Fruit fly (Drosophila melanogaster) whole organism, embryonic: ENCODE measurements around the gene CG2818.

Experiments used
- ATbp ChIP-seq: fragments of 200-800 bp; sonication (Bioruptor generic); optimal IDR thresholded peaks from 2 replicates; lab custom pipeline; 2017; ENCODE audit warnings: missing biosample characterization, mild to moderate bottlenecking, missing genetic modification characterization, missing genetic modification reagents
- BtbVII ChIP-seq: fragments of 200-800 bp; sonication (Bioruptor generic); optimal IDR thresholded peaks from 3 replicates; lab custom pipeline; 2017; ENCODE audit warnings: missing biosample characterization, mild to moderate bottlenecking, missing genetic modification characterization
- CG10654 ChIP-seq: fragments of 200-800 bp; sonication (Bioruptor generic); optimal IDR thresholded peaks from 2 replicates; lab custom pipeline; 2016; ENCODE audit warnings: missing biosample characterization, missing genetic modification characterization
- CG10959 ChIP-seq: fragments of 200-800 bp; sonication (Bioruptor generic); IDR thresholded peaks from 2 replicates; pipeline ENCODE4 v1.3.6; 2022; ENCODE audit warnings: missing biosample characterization, missing genetic modification characterization
- CG12104 ChIP-seq: fragments of 200-800 bp; sonication (Bioruptor generic); optimal IDR thresholded peaks from 3 replicates; lab custom pipeline; 2016; ENCODE audit warnings: missing biosample characterization, missing genetic modification characterization
- CG12299 ChIP-seq: fragments of 200-800 bp; sonication (Bioruptor generic); optimal IDR thresholded peaks from 2 replicates; lab custom pipeline; 2018; ENCODE audit warnings: missing biosample characterization, mild to moderate bottlenecking, missing genetic modification characterization
- CG12391 ChIP-seq: fragments of 200-800 bp; sonication (Bioruptor generic); optimal IDR thresholded peaks from 3 replicates; lab custom pipeline; 2018; ENCODE audit warnings: missing biosample characterization, mild to moderate bottlenecking, missing genetic modification characterization, moderate library complexity
- CG1832 ChIP-seq: fragments of 200-800 bp; sonication (Bioruptor generic); optimal IDR thresholded peaks from 2 replicates; lab custom pipeline; 2017; ENCODE audit warnings: missing biosample characterization, mild to moderate bottlenecking, missing genetic modification characterization, inconsistent platforms
- CG18619 ChIP-seq: fragments of 200-800 bp; sonication (Bioruptor generic); optimal IDR thresholded peaks from 3 replicates; lab custom pipeline; 2017; ENCODE audit warnings: missing biosample characterization, mild to moderate bottlenecking, missing genetic modification characterization
- CG30403 ChIP-seq: fragments of 200-800 bp; sonication (Bioruptor generic); optimal IDR thresholded peaks from 3 replicates; lab custom pipeline; 2016; ENCODE audit warnings: missing biosample characterization, missing genetic modification characterization
- CG30431 ChIP-seq: fragments of 200-800 bp; sonication (Bioruptor generic); optimal IDR thresholded peaks from 2 replicates; lab custom pipeline; 2017; ENCODE audit warnings: missing biosample characterization, missing genetic modification characterization
- CG3726 ChIP-seq: fragments of 200-800 bp; sonication (Bioruptor generic); IDR thresholded peaks from 3 replicates; pipeline ENCODE4, ENCODE4 v1.3.6; 2022; ENCODE audit warnings: missing biosample characterization, missing genetic modification characterization
- CG4424 ChIP-seq: fragments of 200-800 bp; sonication (Bioruptor generic); optimal IDR thresholded peaks from 3 replicates; lab custom pipeline; 2016; ENCODE audit warnings: missing biosample characterization, missing genetic modification characterization
- CG4854 ChIP-seq: fragments of 200-800 bp; sonication (Bioruptor generic); optimal IDR thresholded peaks from 2 replicates; lab custom pipeline; 2016; ENCODE audit warnings: missing biosample characterization, missing genetic modification characterization, inconsistent platforms
- CG5953 ChIP-seq: fragments of 200-800 bp; sonication (Bioruptor generic); IDR thresholded peaks from 2 replicates; pipeline ENCODE4 v1.3.6; 2022; ENCODE audit warnings: missing biosample characterization, missing genetic modification characterization
- CG7271 ChIP-seq: fragments of 200-800 bp; sonication (Bioruptor generic); optimal IDR thresholded peaks from 2 replicates; lab custom pipeline; 2018; ENCODE audit warnings: missing biosample characterization, mild to moderate bottlenecking, missing genetic modification characterization, moderate library complexity
- CG7928 ChIP-seq: fragments of 200-800 bp; sonication (Bioruptor generic); optimal IDR thresholded peaks from 2 replicates; lab custom pipeline; 2017; ENCODE audit warnings: missing biosample characterization, mild to moderate bottlenecking, missing genetic modification characterization
- CG8281 ChIP-seq: fragments of 200-800 bp; sonication (Bioruptor generic); optimal IDR thresholded peaks from 2 replicates; lab custom pipeline; 2018; ENCODE audit warnings: missing biosample characterization, mild to moderate bottlenecking, missing genetic modification characterization, moderate library complexity
- CG8359 ChIP-seq: fragments of 200-800 bp; sonication (Bioruptor generic); optimal IDR thresholded peaks from 2 replicates; lab custom pipeline; 2017; ENCODE audit warnings: missing biosample characterization, mild to moderate bottlenecking, missing genetic modification characterization, borderline replicate concordance
- Dfd ChIP-seq, 2 experiments: fragments of >200 bp; optimal IDR thresholded peaks; 2 replicates each; lab custom pipeline; 2017; ENCODE audit warnings: missing biosample characterization in 2 of 2, missing genetic modification characterization in 2 of 2
- Dip2 ChIP-seq: fragments of 200-800 bp; sonication (Bioruptor generic); IDR thresholded peaks from 2 replicates; pipeline ENCODE4 v1.3.6; 2022; ENCODE audit warnings: missing biosample characterization, missing genetic modification characterization
- GATAe ChIP-seq: fragments of 200-800 bp; sonication (Bioruptor generic); conservative IDR thresholded peaks from 2 replicates; pipeline ENCODE4 v1.3.6; 2022; ENCODE audit warnings: missing biosample characterization, missing genetic modification characterization
- Lim3 ChIP-seq: fragments of 200-800 bp; sonication (Bioruptor generic); IDR thresholded peaks from 2 replicates; pipeline ENCODE4 v1.3.6; 2022; ENCODE audit warnings: missing biosample characterization, missing genetic modification characterization
- Myb ChIP-seq: fragments of 200-800 bp; sonication (Bioruptor generic); optimal IDR thresholded peaks from 2 replicates; lab custom pipeline; 2016; ENCODE audit warnings: missing biosample characterization, missing genetic modification characterization
- Oaz ChIP-seq: fragments of 200-800 bp; sonication (Bioruptor generic); IDR thresholded peaks from 2 replicates; pipeline ENCODE4 v1.3.6; 2022; ENCODE audit warnings: missing biosample characterization, missing genetic modification characterization
- Optix ChIP-seq: fragments of 200-800 bp; sonication (Bioruptor generic); IDR thresholded peaks from 3 replicates; pipeline ENCODE4 v1.3.6; 2022; ENCODE audit warnings: missing biosample characterization, missing genetic modification characterization
- Sox100B ChIP-seq: fragments of 200-800 bp; sonication (Bioruptor generic); optimal IDR thresholded peaks from 3 replicates; lab custom pipeline; 2018; ENCODE audit warnings: missing biosample characterization, mild to moderate bottlenecking, missing genetic modification characterization
- Spps ChIP-seq: fragments of 200-800 bp; sonication (Bioruptor generic); optimal IDR thresholded peaks from 2 replicates; lab custom pipeline; 2018; ENCODE audit warnings: missing biosample characterization, mild to moderate bottlenecking, missing genetic modification characterization
- aop ChIP-seq: fragments of 200-800 bp; sonication (Bioruptor generic); IDR thresholded peaks from 2 replicates; pipeline ENCODE4 v1.3.6; 2022; ENCODE audit warnings: missing biosample characterization, missing genetic modification characterization
- cad ChIP-seq: fragments of >200 bp; optimal IDR thresholded peaks from 2 replicates; lab custom pipeline; 2017; ENCODE audit warnings: missing biosample characterization, missing genetic modification characterization
- dmrt11E ChIP-seq: fragments of 200-800 bp; sonication (Bioruptor generic); optimal IDR thresholded peaks from 3 replicates; lab custom pipeline; 2018; ENCODE audit warnings: missing biosample characterization, mild to moderate bottlenecking, missing genetic modification characterization, moderate library complexity
- dmrt99B ChIP-seq: fragments of 200-800 bp; sonication (Bioruptor generic); optimal IDR thresholded peaks from 2 replicates; lab custom pipeline; 2018; ENCODE audit warnings: missing biosample characterization, mild to moderate bottlenecking, missing genetic modification characterization, moderate library complexity
- ems ChIP-seq: fragments of 200-800 bp; sonication (Bioruptor generic); optimal IDR thresholded peaks from 3 replicates; lab custom pipeline; 2016; ENCODE audit warnings: missing biosample characterization, missing genetic modification characterization
- fd102C ChIP-seq: fragments of 200-800 bp; sonication (Bioruptor generic); optimal IDR thresholded peaks from 2 replicates; lab custom pipeline; 2018; ENCODE audit warnings: missing biosample characterization, mild to moderate bottlenecking, missing genetic modification characterization, moderate library complexity
- fru ChIP-seq: fragments of >200 bp; optimal IDR thresholded peaks from 2 replicates; lab custom pipeline; 2017
- ham ChIP-seq: fragments of 200-800 bp; sonication (Bioruptor generic); IDR thresholded peaks from 2 replicates; pipeline ENCODE4 v1.3.6; 2022; ENCODE audit warnings: missing biosample characterization, missing genetic modification characterization
- hb ChIP-seq: fragments of 200-800 bp; sonication (Bioruptor generic); IDR thresholded peaks from 3 replicates; pipeline ENCODE4 v1.3.6; 2022; ENCODE audit warnings: missing biosample characterization, missing genetic modification characterization; ENCODE audit not compliant: partially characterized antibody
- hkb ChIP-seq, 2 experiments: fragments of 200-800 bp in 1 of 2; fragments of >200 bp in 1 of 2; sonication (Bioruptor generic) in 1 of 2; IDR thresholded peaks in 1 of 2; optimal IDR thresholded peaks in 1 of 2; 2 replicates each; pipeline versions ENCODE4 v1.3.6 to Lab custom; 2017 to 2022; ENCODE audit warnings: missing biosample characterization in 1 of 2, missing genetic modification characterization in 1 of 2
- kni ChIP-seq: fragments of 200-800 bp; sonication (Bioruptor generic); optimal IDR thresholded peaks from 3 replicates; lab custom pipeline; 2017; ENCODE audit warnings: mild to moderate bottlenecking, missing biosample characterization, missing genetic modification reagents, missing genetic modification characterization
- mld ChIP-seq: fragments of 200-800 bp; sonication (Bioruptor generic); IDR thresholded peaks from 3 replicates; pipeline ENCODE4 v1.3.6; 2022; ENCODE audit warnings: missing biosample characterization, missing genetic modification characterization; ENCODE audit not compliant: partially characterized antibody
- nom ChIP-seq: fragments of 200-800 bp; sonication (Bioruptor generic); optimal IDR thresholded peaks from 2 replicates; lab custom pipeline; 2017; ENCODE audit warnings: missing biosample characterization, missing genetic modification characterization, mild to moderate bottlenecking, moderate library complexity, missing genetic modification reagents
- pho ChIP-seq: fragments of 200-800 bp; sonication (Bioruptor generic); optimal IDR thresholded peaks from 2 replicates; lab custom pipeline; 2016; ENCODE audit warnings: missing biosample characterization, missing genetic modification characterization
- rib ChIP-seq: fragments of 200-800 bp; sonication (Bioruptor generic); IDR thresholded peaks from 2 replicates; pipeline ENCODE4 v1.3.6; 2022; ENCODE audit warnings: missing biosample characterization, missing genetic modification characterization
- row ChIP-seq: fragments of 200-800 bp; sonication (Bioruptor generic); IDR thresholded peaks from 3 replicates; pipeline ENCODE4 v1.3.6; 2022; ENCODE audit warnings: missing biosample characterization, missing genetic modification characterization
- sens ChIP-seq: fragments of 200-800 bp; sonication (Bioruptor generic); peaks from one replicate; lab custom pipeline; 2016; ENCODE audit warnings: missing biosample characterization, missing genetic modification characterization
- sim ChIP-seq: fragments of 200-800 bp; sonication (Bioruptor generic); IDR thresholded peaks from 2 replicates; pipeline ENCODE4 v1.3.6; 2022; ENCODE audit warnings: missing biosample characterization, missing genetic modification characterization
- slp2 ChIP-seq: fragments of 200-800 bp; sonication (Bioruptor generic); optimal IDR thresholded peaks from 2 replicates; lab custom pipeline; 2016; ENCODE audit warnings: missing biosample characterization, missing genetic modification characterization
- sr ChIP-seq: fragments of 200-800 bp; sonication (Bioruptor generic); IDR thresholded peaks from 3 replicates; pipeline ENCODE4 v1.3.6; 2022; ENCODE audit warnings: missing biosample characterization, missing genetic modification characterization
- tap ChIP-seq: fragments of 200-800 bp; optimal IDR thresholded peaks from 3 replicates; lab custom pipeline; 2019; ENCODE audit warnings: missing biosample characterization, mild to moderate bottlenecking, missing genetic modification characterization, moderate library complexity
- tio ChIP-seq: fragments of 200-800 bp; sonication (Bioruptor generic); optimal IDR thresholded peaks from 2 replicates; lab custom pipeline; 2017; ENCODE audit warnings: missing biosample characterization, missing genetic modification characterization, inconsistent platforms

The CG2818 gene

dm6 chr2L:3685139-3685851, 27.9 kb upstream of the CG2818 start (continued):
- TF ChIP-seq tio (GFP tag; lab: Kevin White, UChicago) (no peak), dmrt99B (peak; percentile 5), Myb (no peak), CG3726 (no peak), kni (no peak), Dfd (GFP tag; optimal IDR thresholded peaks at IDR 0.05; lab: Kevin White, UChicago) (no peak), sens (GFP tag; lab: Kevin White, UChicago) (peak; percentile 84), CG7928 (GFP tag; lab: Kevin White, UChicago) (no peak), hb (GFP tag; lab: Robert Waterston, UW) (no peak), Oaz (GFP tag; lab: Robert Waterston, UW) (no peak), fd102C (no peak), nom (GFP tag; lab: Kevin White, UChicago) (no peak), pho (GFP tag; lab: Kevin White, UChicago) (no peak), tap (peak; percentile 15), CG10959 (GFP tag; lab: Robert Waterston, UW) (0 out of 2 replicates have a peak, but pooled peaks have one; percentile 8), CG5953 (GFP tag; lab: Robert Waterston, UW) (no peak), aop (GFP tag; lab: Robert Waterston, UW) (no peak), CG1832 (GFP tag; lab: Kevin White, UChicago) (peak; percentile 59), CG8359 (no peak), Lim3 (GFP tag; lab: Robert Waterston, UW) (no peak), CG7271 (tag; lab: Kevin White, UChicago) (no peak), rib (GFP tag; lab: Robert Waterston, UW) (no peak), CG12391 (tag; lab: Kevin White, UChicago) (peak; percentile 27), mld (no peak), CG8281 (no peak), GATAe (GFP tag; lab: Robert Waterston, UW) (no peak), CG4854 (GFP tag; lab: Kevin White, UChicago) (no peak), CG18619 (GFP tag; lab: Kevin White, UChicago) (no peak), slp2 (GFP tag; lab: Kevin White, UChicago) (no peak), CG12299 (tag; lab: Kevin White, UChicago) (no peak), hkb (optimal IDR thresholded peaks at IDR 0.05; lab: Kevin White, UChicago) (no peak), hkb (GFP tag; IDR thresholded peaks at IDR 0.05; lab: Robert Waterston, UW) (no peak), Sox100B (GFP tag; lab: Kevin White, UChicago) (no peak), BtbVII (GFP tag; lab: Kevin White, UChicago) (no peak), cad (GFP tag; lab: Kevin White, UChicago) (no peak), dmrt11E (peak; percentile 65), CG12104 (GFP tag; lab: Kevin White, UChicago) (no peak), CG30431 (GFP tag; lab: Kevin White, UChicago) (peak; percentile 4), fru (lab: Kevin White, UChicago) (no peak), ham (no peak), sr (GFP tag; lab: Robert Waterston, UW) (no peak), ems (no peak), CG4424 (GFP tag; lab: Kevin White, UChicago) (peak; percentile 2), Dip2 (no peak), sim (GFP tag; lab: Robert Waterston, UW) (no peak), CG10654 (GFP tag; lab: Kevin White, UChicago) (no peak), Spps (tag; lab: Kevin White, UChicago) (no peak), ATbp (GFP tag; lab: Kevin White, UChicago) (peak; percentile 5), row (peak; percentile 37; the same call in 1 of the 3 replicates), Optix (GFP tag; lab: Robert Waterston, UW) (no peak; the same call in 2 of the 3 replicates), CG30403 (peak; percentile 21)
